Worm (Caenorhabditis elegans) whole organism, early embryonic: ENCODE results near the gene Y42H9AR.4.

Source experiments
- B0310.2 ChIP-seq: sonication (generic microtip); optimal IDR thresholded peaks from 2 replicates; lab custom pipeline; 2016; ENCODE audit warnings: mild to moderate bottlenecking, missing genetic modification characterization, missing compliant biosample characterization
- ama-1 ChIP-seq: fragments of 150-350 bp; optimal IDR thresholded peaks from 2 replicates; lab custom pipeline; 2014
- ceh-36 ChIP-seq: sonication (generic microtip); optimal IDR thresholded peaks from 2 replicates; lab custom pipeline; 2016; ENCODE audit warnings: missing genetic modification characterization, inconsistent platforms, missing compliant biosample characterization
- ets-7 ChIP-seq: sonication (generic microtip); optimal IDR thresholded peaks from 2 replicates; lab custom pipeline; 2016; ENCODE audit warnings: missing genotype, missing genetic modification characterization, missing compliant biosample characterization
- scrt-1 ChIP-seq: fragments of 200-800 bp; sonication (Bioruptor generic); IDR thresholded peaks from 2 replicates; pipeline ENCODE4 v1.3.6; 2022; ENCODE audit warnings: missing genetic modification characterization, missing compliant biosample characterization
- sea-1 ChIP-seq: fragments of 200-800 bp; sonication (Bioruptor generic); conservative IDR thresholded peaks from 2 replicates; pipeline ENCODE4 v1.3.6; 2022; ENCODE audit warnings: missing genetic modification characterization, missing compliant biosample characterization

- TF ChIP-seq scrt-1 (no peak), ets-7 (no peak), ama-1 (no peak), B0310.2 (tag; lab: Kevin White, UChicago) (no peak), ceh-36 (no peak), sea-1 (GFP tag; lab: Robert Waterston, UW) (no peak)
Observed at ce11 chrIV:8157161-8157560, 45.1 kb upstream of the Y42H9AR.4 start, which contains the start of gene B0218.5.
